Worm (Caenorhabditis elegans): Measurements from ENCODE around the gene F42D1.4.

Gene F42D1.4

DNA sequence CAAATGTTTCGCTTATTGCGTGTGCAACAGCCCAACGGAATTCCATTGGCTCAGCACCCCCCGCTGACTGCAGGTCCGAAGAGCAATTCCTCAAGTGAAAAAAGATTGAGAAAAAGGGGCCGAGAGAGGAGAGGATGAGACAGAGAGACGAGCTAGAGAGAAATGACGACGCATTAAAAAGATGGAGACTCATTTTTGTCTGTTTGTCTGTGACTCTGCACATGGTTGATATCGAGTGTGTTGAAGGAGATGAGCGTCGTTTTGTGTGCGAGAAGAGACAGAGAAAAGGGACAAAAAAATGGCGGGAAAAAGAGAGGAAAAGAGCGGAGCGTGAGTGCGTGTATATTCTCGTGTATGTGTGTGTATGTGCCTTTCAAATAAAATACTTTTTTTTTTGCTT is 34.0 kb downstream of the F42D1.4 start (continued):
- peak; percentile 41 for TF ChIP-seq lim-6 (tag; optimal IDR thresholded peaks at IDR 0.05)
- TF ChIP-seq tbx-7 (tag; optimal IDR thresholded peaks at IDR 0.05): no peak
- TF ChIP-seq T23F11.4 (GFP tag; optimal IDR thresholded peaks at IDR 0.05): no peak
- TF ChIP-seq ref-2 (tag; optimal IDR thresholded peaks at IDR 0.05): peak; percentile 68
- TF ChIP-seq pqm-1 (tag; optimal IDR thresholded peaks at IDR 0.05): no peak
- TF ChIP-seq ceh-22 (tag; optimal IDR thresholded peaks at IDR 0.05): no peak
- no peak for TF ChIP-seq nhr-11 (tag; optimal IDR thresholded peaks at IDR 0.05)
- peak; percentile 76 for TF ChIP-seq ceh-14 (tag; optimal IDR thresholded peaks at IDR 0.05)
- TF ChIP-seq ceh-6 (GFP tag; optimal IDR thresholded peaks at IDR 0.05): no peak
- no peak for TF ChIP-seq pat-9 (tag; optimal IDR thresholded peaks at IDR 0.05)
- TF ChIP-seq sox-4 (tag; optimal IDR thresholded peaks at IDR 0.05): no peak
- TF ChIP-seq ceh-34 (tag; optimal IDR thresholded peaks at IDR 0.05): peak; percentile 56
- TF ChIP-seq nhr-232 (tag; optimal IDR thresholded peaks at IDR 0.05): no peak
- TF ChIP-seq ceh-19 (GFP tag; optimal IDR thresholded peaks at IDR 0.05): peak; percentile 35
- TF ChIP-seq ceh-30 (tag; optimal IDR thresholded peaks at IDR 0.05): no peak
- peak; percentile 14 for TF ChIP-seq F13H6.1 (tag; optimal IDR thresholded peaks at IDR 0.05)

DNA sequence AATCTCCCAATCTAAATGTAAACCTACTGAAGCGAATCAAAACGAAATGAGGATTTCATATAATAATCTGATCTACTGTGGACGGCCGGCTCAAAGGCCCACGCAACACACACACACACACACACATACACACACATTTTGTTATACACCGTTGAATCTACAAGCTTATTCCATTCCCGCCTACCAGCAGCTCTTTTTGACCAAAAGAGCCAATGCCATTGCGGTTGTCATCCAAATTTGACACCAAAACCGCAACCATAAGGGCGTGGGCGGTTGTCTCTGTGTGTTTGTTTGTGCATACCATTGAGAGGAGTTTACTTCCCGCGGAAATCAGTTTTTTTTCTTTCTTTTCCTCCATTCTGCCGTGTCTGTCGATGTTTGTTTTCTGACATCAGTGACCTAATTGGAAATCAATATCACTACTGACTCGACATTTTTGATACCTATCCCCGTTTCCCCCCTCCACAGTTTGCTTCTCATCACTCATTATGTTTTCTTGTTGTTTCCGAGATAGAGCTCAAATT is 35.9 kb downstream of the F42D1.4 start:
- TF ChIP-seq ahr-1 (tag; optimal IDR thresholded peaks at IDR 0.05) (no peak), unc-3 (GFP tag; conservative IDR thresholded peaks at IDR 0.05) (no peak), unc-3 (tag; optimal IDR thresholded peaks at IDR 0.05) (no peak), ceh-31 (tag; optimal IDR thresholded peaks at IDR 0.05) (no peak), syd-9 (tag; optimal IDR thresholded peaks at IDR 0.05) (no peak), nhr-232 (tag; optimal IDR thresholded peaks at IDR 0.05) (no peak), K02D7.2 (tag; optimal IDR thresholded peaks at IDR 0.05) (no peak), ceh-14 (tag; optimal IDR thresholded peaks at IDR 0.05) (no peak), ceh-24 (tag; optimal IDR thresholded peaks at IDR 0.05) (no peak), ceh-45 (GFP tag; IDR thresholded peaks at IDR 0.05) (no peak)

DNA sequence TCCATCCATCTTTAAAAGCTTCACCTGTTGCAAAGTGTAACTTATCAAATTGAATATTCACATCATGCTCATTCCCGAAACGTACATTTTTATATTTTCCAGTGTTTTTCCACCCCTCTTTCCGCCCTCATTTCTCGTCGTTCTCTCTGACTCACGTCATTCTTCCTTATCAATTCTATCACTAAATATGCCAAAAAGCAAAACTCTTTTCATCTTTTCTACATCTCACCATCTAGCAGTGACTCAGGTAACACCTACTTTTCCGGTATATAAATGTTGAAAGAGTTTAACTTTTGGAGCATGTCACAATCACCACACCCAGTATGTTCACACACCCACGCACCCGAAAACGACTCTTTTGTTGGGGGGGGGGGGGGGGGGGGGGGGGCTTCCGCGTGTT is 37.4 kb downstream of the F42D1.4 start:
- TF ChIP-seq T23F11.4 (GFP tag; optimal IDR thresholded peaks at IDR 0.05): no peak
- no peak for TF ChIP-seq unc-42 (tag; optimal IDR thresholded peaks at IDR 0.05)
- no peak for TF ChIP-seq ceh-6 (GFP tag; optimal IDR thresholded peaks at IDR 0.05)
- TF ChIP-seq ceh-45 (GFP tag; IDR thresholded peaks at IDR 0.05): no peak
- TF ChIP-seq gmeb-2 (tag; optimal IDR thresholded peaks at IDR 0.05): no peak
- no peak for TF ChIP-seq odd-2 (tag; optimal IDR thresholded peaks at IDR 0.05)
- no peak for TF ChIP-seq pha-4 (tag; optimal IDR thresholded peaks at IDR 0.05)
- no peak for TF ChIP-seq fax-1 (tag; optimal IDR thresholded peaks at IDR 0.05)
- TF ChIP-seq pqm-1 (tag; optimal IDR thresholded peaks at IDR 0.05): no peak
- TF ChIP-seq hlh-8 (tag; optimal IDR thresholded peaks at IDR 0.05): no peak
- TF ChIP-seq madf-2 (tag; optimal IDR thresholded peaks at IDR 0.05): no peak
- no peak for TF ChIP-seq ceh-31 (tag; optimal IDR thresholded peaks at IDR 0.05)
- no peak for TF ChIP-seq elt-4 (tag; optimal IDR thresholded peaks at IDR 0.05)
- no peak for TF ChIP-seq nfya-1 (tag; optimal IDR thresholded peaks at IDR 0.05)
- no peak for TF ChIP-seq eyg-1 (tag; optimal IDR thresholded peaks at IDR 0.05)
- TF ChIP-seq unc-3 (GFP tag; conservative IDR thresholded peaks at IDR 0.05): no peak
- no peak for TF ChIP-seq unc-3 (tag; optimal IDR thresholded peaks at IDR 0.05)
- no peak for TF ChIP-seq pag-3 (tag; optimal IDR thresholded peaks at IDR 0.05; ENCODE audit: borderline replicate concordance)
- TF ChIP-seq rnt-1 (tag; optimal IDR thresholded peaks at IDR 0.05): no peak
- TF ChIP-seq che-1 (tag; optimal IDR thresholded peaks at IDR 0.05): no peak
- no peak for TF ChIP-seq hlh-6 (tag; optimal IDR thresholded peaks at IDR 0.05)

DNA sequence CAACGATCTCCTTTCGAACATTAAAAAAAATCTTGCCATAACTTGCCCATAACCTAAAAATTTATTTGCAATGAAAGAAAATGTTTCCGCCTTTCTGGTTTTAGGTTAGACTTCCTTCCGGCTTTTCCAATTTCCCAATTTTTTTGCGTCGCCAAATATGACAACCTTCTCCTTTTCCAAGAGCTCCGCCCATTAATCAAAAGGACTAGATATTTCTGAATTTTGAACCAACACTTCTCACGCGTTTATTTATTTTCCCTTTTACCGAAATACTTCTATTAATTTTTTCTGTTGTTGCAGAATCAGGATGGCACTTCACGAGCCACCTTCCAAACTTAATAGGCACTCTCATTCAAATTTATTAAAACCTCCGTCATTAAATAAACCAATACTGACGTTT is 38.6 kb downstream of the F42D1.4 start, which contains the start of gene egrh-1:
egrh-1 (plus strand) TSS at position 301 of the 400 bp plus-strand sequence.
- no peak for TF ChIP-seq ceh-30 (tag; optimal IDR thresholded peaks at IDR 0.05)
- no peak for TF ChIP-seq ceh-45 (GFP tag; IDR thresholded peaks at IDR 0.05)
- TF ChIP-seq nhr-232 (tag; optimal IDR thresholded peaks at IDR 0.05): no peak
- no peak for TF ChIP-seq hlh-30 (tag; optimal IDR thresholded peaks at IDR 0.05; ENCODE audit: insufficient read depth)
- no peak for TF ChIP-seq eyg-1 (tag; optimal IDR thresholded peaks at IDR 0.05)
- TF ChIP-seq odd-2 (tag; optimal IDR thresholded peaks at IDR 0.05): no peak
